Worm (Caenorhabditis elegans) whole organism, L1 larva: ENCODE measurements around the gene ZK666.15.

Experiments
- blmp-1 ChIP-seq: fragments of 150-350 bp; optimal IDR thresholded peaks from 2 replicates; lab custom pipeline; 2014; ENCODE audit warnings: missing biosample characterization, missing genetic modification characterization
- ceh-82 ChIP-seq, 3 experiments: fragments of 150-350 bp in 1 of 3; sonication (generic microtip) in 2 of 3; optimal IDR thresholded peaks; 2 replicates each; lab custom pipeline; 2014 to 2017; ENCODE audit warnings: missing biosample characterization in 3 of 3, missing genetic modification characterization in 3 of 3
- elt-3 ChIP-seq, 6 experiments: fragments of 150-350 bp in 1 of 6; sonication (generic microtip); optimal IDR thresholded peaks; 2 replicates each; lab custom pipeline; 2017 to 2018; ENCODE audit warnings: missing biosample characterization in 6 of 6, missing genetic modification characterization in 6 of 6, inconsistent platforms in 1 of 6
- lin-39 ChIP-seq: fragments of 150-350 bp; optimal IDR thresholded peaks from 2 replicates; lab custom pipeline; 2014; ENCODE audit warnings: missing biosample characterization, missing genetic modification reagents, missing genetic modification characterization
- mdl-1 ChIP-seq, 2 experiments: fragments of 150-350 bp; optimal IDR thresholded peaks; 2 replicates each; lab custom pipeline; 2014 to 2017; ENCODE audit warnings: missing biosample characterization in 2 of 2, missing genetic modification characterization in 2 of 2, inconsistent platforms in 1 of 2
- nhr-12 ChIP-seq: sonication (generic microtip); optimal IDR thresholded peaks from 2 replicates; lab custom pipeline; 2017; ENCODE audit warnings: missing biosample characterization, missing genetic modification characterization
- nhr-237 ChIP-seq: fragments of 150-350 bp; optimal IDR thresholded peaks from 2 replicates; lab custom pipeline; 2014; ENCODE audit warnings: missing biosample characterization, missing genetic modification characterization
- nhr-77 ChIP-seq: fragments of 150-350 bp; optimal IDR thresholded peaks from 2 replicates; lab custom pipeline; 2014; ENCODE audit warnings: missing biosample characterization, missing genetic modification characterization
- snpc-4 ChIP-seq: fragments of 150-350 bp; optimal IDR thresholded peaks from 2 replicates; lab custom pipeline; 2014; ENCODE audit warnings: missing biosample characterization, missing genetic modification characterization
- unc-62 ChIP-seq: fragments of 150-350 bp; optimal IDR thresholded peaks from 2 replicates; lab custom pipeline; 2014; ENCODE audit warnings: missing biosample characterization, missing genetic modification reagents, missing genetic modification characterization
- ztf-11 ChIP-seq, 2 experiments: sonication (generic microtip); optimal IDR thresholded peaks; 2 replicates each; lab custom pipeline; 2016 to 2017; ENCODE audit warnings: missing genetic modification characterization in 2 of 2, missing biosample characterization in 1 of 2, missing compliant biosample characterization in 1 of 2

ce11 chrII:10446814-10447213, 40.0 kb upstream of the ZK666.15 start:
- TF ChIP-seq mdl-1 (tag; optimal IDR thresholded peaks at IDR 0.05; lab: Kevin White, UChicago) (no peak), lin-39 (no peak), nhr-12 (tag; lab: Kevin White, UChicago) (no peak), ztf-11 (tag; optimal IDR thresholded peaks at IDR 0.05; lab: Kevin White, UChicago) (no peak), ceh-82 (tag; optimal IDR thresholded peaks at IDR 0.05; lab: Kevin White, UChicago) (no peak), blmp-1 (tag; lab: Kevin White, UChicago) (no peak), snpc-4 (tag; lab: Kevin White, UChicago) (no peak), elt-3 (tag; optimal IDR thresholded peaks at IDR 0.05; lab: Kevin White, UChicago) (no peak), nhr-237 (no peak), unc-62 (no peak), nhr-77 (tag; lab: Kevin White, UChicago) (no peak)
